4 worm cellular contexts compared by ENCODE assay signal in genomic region chrV:6043275-6044271, ce11.
TF ChIP-seq lines count a peak whose summit lies in the region.

Gene cpi-2 (plus strand): TSS chrV:6044062.

TF ChIP-seq in whole organism, L2 larva, 48 proteins besides CTCF, POLR2A, EP300 and RAD21 (continues in another document):
- peak; percentile 83 for TF ChIP-seq gmeb-1 (tag; optimal IDR thresholded peaks at IDR 0.05; lab: Kevin White, UChicago)
- TF ChIP-seq sma-3 (GFP tag; optimal IDR thresholded peaks at IDR 0.05; lab: Kevin White, UChicago): no peak
- TF ChIP-seq lin-13 (GFP tag; optimal IDR thresholded peaks at IDR 0.05; lab: Kevin White, UChicago): peak; percentile 43
- no peak for TF ChIP-seq nhr-6 (tag; optimal IDR thresholded peaks at IDR 0.05; lab: Kevin White, UChicago)
- TF ChIP-seq C34F6.9 (tag; optimal IDR thresholded peaks at IDR 0.05; lab: Kevin White, UChicago): peak; percentile 69
- no peak for TF ChIP-seq Y55F3AM.14 (GFP tag; optimal IDR thresholded peaks at IDR 0.05; lab: Kevin White, UChicago)
- TF ChIP-seq ztf-4 (tag; optimal IDR thresholded peaks at IDR 0.05; lab: Kevin White, UChicago): no peak
- TF ChIP-seq crh-2 (tag; optimal IDR thresholded peaks at IDR 0.05; lab: Kevin White, UChicago): peak; percentile 71
- TF ChIP-seq mdl-1 (tag; optimal IDR thresholded peaks at IDR 0.05; lab: Kevin White, UChicago): no peak
- no peak for TF ChIP-seq aly-2 (tag; optimal IDR thresholded peaks at IDR 0.05; lab: Kevin White, UChicago)
- no peak for TF ChIP-seq unc-39 (tag; optimal IDR thresholded peaks at IDR 0.05; lab: Kevin White, UChicago)
- no peak for TF ChIP-seq unc-62 (GFP tag; optimal IDR thresholded peaks at IDR 0.05; lab: Kevin White, UChicago)
- TF ChIP-seq nhr-129 (tag; optimal IDR thresholded peaks at IDR 0.05; lab: Kevin White, UChicago): peak; percentile 64
- peak; percentile 50 for TF ChIP-seq unc-55 (GFP tag; optimal IDR thresholded peaks at IDR 0.05; lab: Kevin White, UChicago)
- no peak for TF ChIP-seq elt-1 (tag; optimal IDR thresholded peaks at IDR 0.05; lab: Kevin White, UChicago)
- TF ChIP-seq alr-1 (tag; optimal IDR thresholded peaks at IDR 0.05; lab: Kevin White, UChicago): no peak
- no peak for TF ChIP-seq sem-4 (tag; optimal IDR thresholded peaks at IDR 0.05; lab: Kevin White, UChicago)
- peak; percentile 62 for TF ChIP-seq sma-9 (GFP tag; optimal IDR thresholded peaks at IDR 0.05; lab: Kevin White, UChicago)
- TF ChIP-seq sma-9 (tag; optimal IDR thresholded peaks at IDR 0.05; lab: Kevin White, UChicago): no peak
- no peak for TF ChIP-seq ztf-1 (GFP tag; conservative IDR thresholded peaks at IDR 0.05; lab: Robert Waterston, UW)
- TF ChIP-seq R02D3.7 (tag; optimal IDR thresholded peaks at IDR 0.05; lab: Kevin White, UChicago): no peak
- TF ChIP-seq fos-1 (tag; optimal IDR thresholded peaks at IDR 0.05; lab: Kevin White, UChicago): peak; percentile 76
- TF ChIP-seq lin-39 (tag; optimal IDR thresholded peaks at IDR 0.05; lab: Kevin White, UChicago): no peak
- TF ChIP-seq lin-11 (tag; optimal IDR thresholded peaks at IDR 0.05; lab: Kevin White, UChicago): no peak

TF ChIP-seq in whole organism, L4 larva, 104 proteins besides CTCF, POLR2A, EP300 and RAD21 (continues in another document):
- TF ChIP-seq pha-4 (GFP tag; IDR thresholded peaks at IDR 0.05; lab: Robert Waterston, UW) (no peak), pha-4 (tag; optimal IDR thresholded peaks at IDR 0.05; lab: Kevin White, UChicago) (peak; percentile 67), ama-1 (optimal IDR thresholded peaks at IDR 0.05; lab: Kevin White, UChicago) (peak; percentile 24), rbr-2 (tag; optimal IDR thresholded peaks at IDR 0.05; lab: Kevin White, UChicago) (no peak), php-3 (GFP tag; IDR thresholded peaks at IDR 0.05; lab: Robert Waterston, UW) (peak; percentile 40; the same call in 1 of the 2 replicates), hlh-30 (tag; optimal IDR thresholded peaks at IDR 0.05; lab: Kevin White, UChicago; ENCODE audit: insufficient read depth) (peak; percentile 87), unc-62 (GFP tag; optimal IDR thresholded peaks at IDR 0.05 in 1 of 2; lab: Kevin White, UChicago) (peak in 1 of 2 experiments; percentile 78), unc-62 (tag; optimal IDR thresholded peaks at IDR 0.05; lab: Kevin White, UChicago) (no peak), ceh-28 (tag; optimal IDR thresholded peaks at IDR 0.05; lab: Kevin White, UChicago) (peak; percentile 67), dmd-6 (GFP tag; IDR thresholded peaks at IDR 0.05; lab: Robert Waterston, UW) (peak; percentile 47), ztf-7 (tag; optimal IDR thresholded peaks at IDR 0.05; lab: Kevin White, UChicago) (peak; percentile 36), nhr-48 (tag; optimal IDR thresholded peaks at IDR 0.05; lab: Kevin White, UChicago) (peak; percentile 16), Y75B8A.6 (GFP tag; IDR thresholded peaks at IDR 0.05; lab: Robert Waterston, UW) (no peak), ceh-82 (tag; optimal IDR thresholded peaks at IDR 0.05; lab: Kevin White, UChicago) (no peak), unc-130 (GFP tag; optimal IDR thresholded peaks at IDR 0.05; lab: Kevin White, UChicago) (no peak), daf-16 (GFP tag; optimal IDR thresholded peaks at IDR 0.05; lab: Kevin White, UChicago) (peak in 1 of 2 experiments; percentile 76), daf-16 (tag; optimal IDR thresholded peaks at IDR 0.05; lab: Kevin White, UChicago) (peak; percentile 95), Y48G9A.11 (GFP tag; IDR thresholded peaks at IDR 0.05; lab: Robert Waterston, UW) (no peak), dpl-1 (GFP tag; optimal IDR thresholded peaks at IDR 0.05; lab: Kevin White, UChicago) (peak; percentile 80), hif-1 (tag; optimal IDR thresholded peaks at IDR 0.05; lab: Kevin White, UChicago) (peak in 1 of 2 experiments; percentile 24), lsy-2 (tag; optimal IDR thresholded peaks at IDR 0.05; lab: Kevin White, UChicago) (peak in 1 of 2 experiments; percentile 49), nhr-6 (tag; optimal IDR thresholded peaks at IDR 0.05; lab: Kevin White, UChicago) (peak; percentile 67), mep-1 (tag; optimal IDR thresholded peaks at IDR 0.05; lab: Kevin White, UChicago) (peak; percentile 24)

TF ChIP-seq in whole organism, late embryonic, 69 proteins besides CTCF, POLR2A, EP300 and RAD21:
- no peak for TF ChIP-seq Y22D7AL.16 (tag; optimal IDR thresholded peaks at IDR 0.05; lab: Kevin White, UChicago)
- peak; percentile 10 for TF ChIP-seq unc-55 (GFP tag; optimal IDR thresholded peaks at IDR 0.05; lab: Kevin White, UChicago)
- peak; percentile 88 for TF ChIP-seq ceh-48 (tag; optimal IDR thresholded peaks at IDR 0.05; lab: Kevin White, UChicago)
- peak; percentile 29 for TF ChIP-seq rnt-1 (tag; optimal IDR thresholded peaks at IDR 0.05; lab: Kevin White, UChicago)
- peak; percentile 13 for TF ChIP-seq nfya-1 (tag; optimal IDR thresholded peaks at IDR 0.05; lab: Kevin White, UChicago)
- peak; percentile 69 for TF ChIP-seq elt-2 (tag; optimal IDR thresholded peaks at IDR 0.05; lab: Kevin White, UChicago)
- TF ChIP-seq hlh-30 (tag; optimal IDR thresholded peaks at IDR 0.05; lab: Kevin White, UChicago; ENCODE audit: insufficient read depth): peak; percentile 35
- peak; percentile 16 for TF ChIP-seq ceh-31 (tag; optimal IDR thresholded peaks at IDR 0.05; lab: Kevin White, UChicago)
- no peak for TF ChIP-seq ref-2 (tag; optimal IDR thresholded peaks at IDR 0.05; lab: Kevin White, UChicago)
- no peak for TF ChIP-seq ama-1 (optimal IDR thresholded peaks at IDR 0.05; lab: Kevin White, UChicago)
- peak; percentile 45 for TF ChIP-seq pax-1 (tag; optimal IDR thresholded peaks at IDR 0.05; lab: Kevin White, UChicago)
TF ChIP-seq in whole organism, late embryonic: peak in this region for 8.

TF ChIP-seq in whole organism, mixed stage, embryonic, 35 proteins besides CTCF, POLR2A, EP300 and RAD21:
- TF ChIP-seq mep-1 (tag; optimal IDR thresholded peaks at IDR 0.05; lab: Kevin White, UChicago) (peak; percentile 8), ces-1 (GFP tag; optimal IDR thresholded peaks at IDR 0.05; lab: Kevin White, UChicago) (peak; percentile 24), ceh-39 (tag; optimal IDR thresholded peaks at IDR 0.05; lab: Kevin White, UChicago) (peak; percentile 65), unc-120 (tag; optimal IDR thresholded peaks at IDR 0.05; lab: Kevin White, UChicago; ENCODE audit: poor library complexity, severe bottlenecking) (peak; percentile 50), nhr-76 (tag; optimal IDR thresholded peaks at IDR 0.05; lab: Kevin White, UChicago) (no peak), pha-4 (tag; optimal IDR thresholded peaks at IDR 0.05; lab: Kevin White, UChicago) (peak; percentile 71)
